Worm (Caenorhabditis elegans) whole organism, midembryonic: ENCODE data around the gene sek-3.

ENCODE experiments used
- T22C8.4 ChIP-seq: fragments of 200-800 bp; sonication (Bioruptor generic); IDR thresholded peaks from 2 replicates; pipeline ENCODE4 v1.3.6; 2022; ENCODE audit warnings: missing genetic modification characterization, missing compliant biosample characterization
- cog-1 ChIP-seq: sonication (generic microtip); optimal IDR thresholded peaks from 2 replicates; lab custom pipeline; 2016; ENCODE audit warnings: missing genetic modification characterization, missing compliant biosample characterization
- flt-1 ChIP-seq: fragments of 200-800 bp; sonication (Bioruptor generic); IDR thresholded peaks from 2 replicates; pipeline ENCODE4 v1.3.6; 2022; ENCODE audit warnings: missing genetic modification characterization, missing compliant biosample characterization
- klf-2 ChIP-seq: fragments of 200-800 bp; sonication (Bioruptor generic); conservative IDR thresholded peaks from 2 replicates; pipeline ENCODE4 v1.3.6; 2022; ENCODE audit warnings: missing genetic modification reagents, missing genetic modification characterization, missing compliant biosample characterization
- med-1 ChIP-seq: sonication (generic microtip); optimal IDR thresholded peaks from 2 replicates; lab custom pipeline; 2017; ENCODE audit warnings: missing genetic modification characterization, mild to moderate bottlenecking, missing compliant biosample characterization, antibody characterized with exemption, missing genetic modification reagents; ENCODE audit not compliant: insufficient read depth
- ref-1 ChIP-seq: fragments of 200-800 bp; sonication (Bioruptor generic); conservative IDR thresholded peaks from 2 replicates; pipeline ENCODE4 v1.3.6; 2022; ENCODE audit warnings: missing genetic modification reagents, missing genetic modification characterization, missing compliant biosample characterization
- tab-1 ChIP-seq: fragments of 200-800 bp; sonication (Bioruptor generic); IDR thresholded peaks from 2 replicates; pipeline ENCODE4 v1.3.6; 2022; ENCODE audit warnings: missing genetic modification characterization, missing compliant biosample characterization
- ztf-23 ChIP-seq: fragments of 200-800 bp; sonication (Bioruptor generic); IDR thresholded peaks from 2 replicates; pipeline ENCODE4 v1.3.6; 2022; ENCODE audit warnings: missing genetic modification reagents, missing genetic modification characterization, missing compliant biosample characterization
- ztf-29 ChIP-seq: fragments of 200-800 bp; sonication (Bioruptor generic); IDR thresholded peaks from 2 replicates; pipeline ENCODE4 v1.3.6; 2022; ENCODE audit warnings: missing genetic modification reagents, missing genetic modification characterization, missing compliant biosample characterization

sek-3 gene

DNA sequence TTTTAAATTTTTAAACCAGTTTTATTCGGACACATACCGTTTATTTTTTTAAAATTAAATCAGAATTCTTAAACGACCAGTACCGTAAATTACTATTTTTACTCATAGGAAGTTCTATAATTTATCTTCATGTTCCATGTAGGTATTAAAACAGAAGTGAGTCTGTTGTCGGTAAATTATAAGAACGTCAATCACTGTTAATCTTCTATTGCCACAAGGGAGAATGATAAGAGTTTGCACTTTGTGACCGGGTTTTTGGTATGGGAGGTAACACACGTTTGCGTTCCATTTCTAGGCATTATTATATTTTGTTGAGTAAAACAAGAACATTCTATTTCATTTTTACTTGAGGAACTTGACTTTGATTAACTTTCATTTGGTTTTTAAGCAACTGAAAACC lies 8.7 kb upstream of the sek-3 start, which contains the start of gene hsd-3:
Gene hsd-3 (plus strand): TSS at position 301 of the 400 bp plus-strand sequence.
- TF ChIP-seq T22C8.4 (no peak), med-1 (GFP tag; lab: Kevin White, UChicago) (no peak), ztf-23 (GFP tag; lab: Robert Waterston, UW) (no peak), klf-2 (GFP tag; lab: Robert Waterston, UW) (no peak), cog-1 (tag; lab: Kevin White, UChicago) (no peak), ztf-29 (GFP tag; lab: Robert Waterston, UW) (no peak), tab-1 (GFP tag; lab: Robert Waterston, UW) (no peak), ref-1 (GFP tag; lab: Robert Waterston, UW) (no peak), flt-1 (GFP tag; lab: Robert Waterston, UW) (no peak)

DNA sequence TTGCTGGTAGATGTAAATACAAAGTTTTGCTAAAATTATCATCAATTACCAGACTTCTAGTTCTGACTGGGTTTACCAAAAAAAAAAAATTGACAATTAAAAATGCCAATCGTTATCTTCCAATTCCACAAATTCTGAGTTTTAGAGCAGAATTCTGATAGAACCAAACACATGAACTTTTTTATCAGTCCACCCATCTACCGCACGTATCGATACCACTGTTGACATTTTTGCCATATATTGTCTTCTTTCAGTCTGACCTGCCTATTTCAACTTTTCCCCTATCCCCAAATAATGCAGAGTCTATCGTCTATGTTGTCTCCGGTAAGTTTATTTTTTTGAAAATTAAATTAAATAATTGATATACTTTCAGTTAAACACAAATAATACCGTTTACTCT lies 3.9 kb upstream of the sek-3 start, which contains the start of gene ZC449.7:
Gene ZC449.7 (plus strand): TSS at position 249 of the 400 bp plus-strand sequence.
- TF ChIP-seq T22C8.4 (no peak), klf-2 (GFP tag; lab: Robert Waterston, UW) (no peak), med-1 (GFP tag; lab: Kevin White, UChicago) (no peak), tab-1 (GFP tag; lab: Robert Waterston, UW) (no peak), flt-1 (GFP tag; lab: Robert Waterston, UW) (no peak), cog-1 (tag; lab: Kevin White, UChicago) (no peak), ztf-29 (GFP tag; lab: Robert Waterston, UW) (no peak), ref-1 (GFP tag; lab: Robert Waterston, UW) (no peak), ztf-23 (GFP tag; lab: Robert Waterston, UW) (no peak)

- TF ChIP-seq flt-1 (GFP tag; lab: Robert Waterston, UW) (no peak), ref-1 (GFP tag; lab: Robert Waterston, UW) (no peak), klf-2 (GFP tag; lab: Robert Waterston, UW) (no peak), T22C8.4 (no peak), med-1 (GFP tag; lab: Kevin White, UChicago) (no peak), tab-1 (GFP tag; lab: Robert Waterston, UW) (no peak), cog-1 (tag; lab: Kevin White, UChicago) (no peak), ztf-29 (GFP tag; lab: Robert Waterston, UW) (no peak), ztf-23 (GFP tag; lab: Robert Waterston, UW) (no peak)
Observed at ce11 chrX:5015775-5016174, 1.9 kb upstream of the sek-3 start, which contains the start of gene ZC449.8. Gene ZC449.8 (plus strand): TSS chrX:5016075.

DNA sequence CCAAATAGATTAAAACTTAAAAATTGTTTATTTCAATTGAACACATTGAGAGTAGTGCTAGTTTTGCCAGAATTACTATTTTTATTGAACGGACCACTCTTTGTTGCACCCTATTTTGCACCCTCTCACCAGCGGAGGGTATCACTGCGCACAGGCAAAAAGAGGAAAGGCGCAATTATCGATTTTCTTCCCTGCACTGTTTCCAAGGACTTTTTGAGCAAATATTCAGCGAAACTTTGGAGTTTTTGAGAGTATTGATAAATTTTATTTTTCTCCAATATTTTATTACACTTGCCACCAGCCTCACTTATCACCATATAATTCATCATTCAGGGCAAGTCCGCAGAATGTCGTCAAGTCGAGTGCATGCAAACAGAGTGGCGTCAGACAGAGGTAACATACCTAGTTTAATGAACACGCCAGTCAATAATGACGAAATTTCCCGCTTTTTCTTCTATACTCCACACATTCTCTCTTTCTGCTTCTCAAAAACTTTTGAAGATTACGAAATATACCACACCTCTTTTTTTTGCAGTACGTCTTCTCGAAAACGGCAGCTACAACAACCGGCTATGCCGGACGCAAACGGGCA lies 467 bp downstream of the sek-3 start:
- TF ChIP-seq T22C8.4 (peak; percentile 74; the same call in 1 of the 2 replicates), ztf-29 (GFP tag; lab: Robert Waterston, UW) (no peak)

DNA sequence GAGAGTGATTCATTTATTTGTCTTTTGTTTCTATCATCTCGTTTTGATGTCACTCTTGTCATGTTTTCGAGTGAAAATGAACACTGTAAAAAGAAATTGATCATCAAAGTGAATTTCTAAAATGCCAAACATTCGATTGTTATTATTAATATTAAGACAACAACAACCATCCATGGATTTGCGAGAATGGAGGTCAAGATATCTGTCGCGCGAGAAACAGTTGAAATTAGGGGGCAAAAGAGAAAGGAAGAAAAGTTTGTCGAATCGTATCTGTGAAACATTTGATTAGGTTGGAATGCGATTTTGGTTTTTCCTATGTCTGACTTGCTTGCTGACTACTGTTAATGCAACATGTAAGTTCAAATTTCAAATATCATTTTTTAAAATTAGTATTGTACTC lies 3.3 kb downstream of the sek-3 start, which contains the start of gene ZC449.2:
Gene ZC449.2 (plus strand): TSS at position 290 of the 400 bp plus-strand sequence.
- TF ChIP-seq ztf-23 (GFP tag; lab: Robert Waterston, UW) (no peak), T22C8.4 (no peak), cog-1 (tag; lab: Kevin White, UChicago) (no peak), flt-1 (GFP tag; lab: Robert Waterston, UW) (no peak), klf-2 (GFP tag; lab: Robert Waterston, UW) (no peak), tab-1 (GFP tag; lab: Robert Waterston, UW) (no peak), ztf-29 (GFP tag; lab: Robert Waterston, UW) (no peak), med-1 (GFP tag; lab: Kevin White, UChicago) (no peak), ref-1 (GFP tag; lab: Robert Waterston, UW) (no peak)

DNA sequence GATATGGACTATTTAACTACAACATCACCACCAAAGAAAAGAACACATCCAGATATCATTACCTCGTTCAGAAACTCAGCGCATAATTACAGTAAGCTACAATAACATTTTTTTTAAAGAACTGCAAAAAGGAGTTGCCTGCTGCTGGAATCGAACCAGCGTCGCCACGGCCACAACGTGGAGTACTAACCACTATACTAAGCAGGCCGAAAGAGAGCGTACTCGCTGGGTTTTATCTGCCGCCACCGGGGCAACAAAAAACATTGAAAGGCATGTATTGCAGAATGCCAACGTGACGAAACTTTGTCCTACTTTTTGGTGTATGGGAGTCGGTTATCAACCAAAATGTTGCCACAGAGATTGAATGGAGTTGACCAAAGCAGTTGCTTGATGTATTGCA lies 5.0 kb downstream of the sek-3 start:
- TF ChIP-seq T22C8.4: peak; percentile 36; the same call in 1 of the 2 replicates
- peak; percentile 73; the same call in 1 of the 2 replicates for TF ChIP-seq klf-2 (GFP tag; lab: Robert Waterston, UW)
- no peak for TF ChIP-seq med-1 (GFP tag; lab: Kevin White, UChicago)
- peak; percentile 82 for TF ChIP-seq ztf-23 (GFP tag; lab: Robert Waterston, UW)
- TF ChIP-seq flt-1 (GFP tag; lab: Robert Waterston, UW): peak; percentile 89
- TF ChIP-seq tab-1 (GFP tag; lab: Robert Waterston, UW): peak; percentile 82
- peak; percentile 71; the same call in 1 of the 2 replicates for TF ChIP-seq ztf-29 (GFP tag; lab: Robert Waterston, UW)
- TF ChIP-seq cog-1 (tag; lab: Kevin White, UChicago): no peak
- peak; percentile 61 for TF ChIP-seq ref-1 (GFP tag; lab: Robert Waterston, UW)

ce11 chrX:5024300-5024699 lies 6.6 kb downstream of the sek-3 start, which contains the start of gene ZC449.1:
Gene ZC449.1 (plus strand): TSS chrX:5024420.
- no peak for TF ChIP-seq flt-1 (GFP tag; lab: Robert Waterston, UW)
- TF ChIP-seq tab-1 (GFP tag; lab: Robert Waterston, UW): no peak
- TF ChIP-seq cog-1 (tag; lab: Kevin White, UChicago): no peak
- no peak for TF ChIP-seq ref-1 (GFP tag; lab: Robert Waterston, UW)
- TF ChIP-seq T22C8.4: no peak
- no peak for TF ChIP-seq med-1 (GFP tag; lab: Kevin White, UChicago)
- no peak for TF ChIP-seq ztf-23 (GFP tag; lab: Robert Waterston, UW)
- TF ChIP-seq klf-2 (GFP tag; lab: Robert Waterston, UW): no peak
- no peak for TF ChIP-seq ztf-29 (GFP tag; lab: Robert Waterston, UW)

DNA sequence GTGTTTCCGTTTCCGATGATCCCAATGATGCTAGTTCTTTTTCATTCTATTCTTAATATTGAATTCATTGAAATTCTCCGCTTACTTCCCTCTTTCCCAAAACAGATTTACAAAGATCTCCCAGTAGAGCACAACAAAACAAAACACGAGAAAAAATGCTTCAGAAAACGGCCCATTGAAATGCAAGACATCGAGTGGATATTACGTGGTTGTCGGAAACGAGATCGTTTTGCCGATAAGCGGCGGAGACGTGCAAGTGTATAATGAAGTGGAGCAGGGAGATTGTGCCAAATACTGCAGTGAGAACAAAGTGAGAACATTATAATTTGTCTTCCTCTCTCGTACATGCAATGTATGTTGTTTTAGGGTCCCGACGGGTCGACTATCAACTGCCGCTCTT lies 8.8 kb downstream of the sek-3 start:
- TF ChIP-seq T22C8.4 (no peak), ztf-29 (GFP tag; lab: Robert Waterston, UW) (no peak), tab-1 (GFP tag; lab: Robert Waterston, UW) (no peak), klf-2 (GFP tag; lab: Robert Waterston, UW) (no peak), cog-1 (tag; lab: Kevin White, UChicago) (no peak), flt-1 (GFP tag; lab: Robert Waterston, UW) (no peak), ztf-23 (GFP tag; lab: Robert Waterston, UW) (no peak), ref-1 (GFP tag; lab: Robert Waterston, UW) (no peak), med-1 (GFP tag; lab: Kevin White, UChicago) (no peak)
